4 fruit fly cellular contexts compared by ENCODE assay signal in genomic region chr3L:14497479-14497878, dm6.
TF ChIP-seq lines count a peak whose summit lies in the region.

No protein-coding gene starts in this region.

- no peak for TF ChIP-seq CTCF in whole organism, embryonic (GFP tag; optimal IDR thresholded peaks at IDR 0.05; lab: Kevin White, UChicago)

TF ChIP-seq in whole organism, embryonic, 481 proteins besides CTCF, POLR2A, EP300 and RAD21:
- TF ChIP-seq ATbp (GFP tag; optimal IDR thresholded peaks at IDR 0.05; lab: Kevin White, UChicago) (no peak), Doc2 (GFP tag; IDR thresholded peaks at IDR 0.05; lab: Robert Waterston, UW) (no peak), Taf1 (GFP tag; IDR thresholded peaks at IDR 0.05; lab: Robert Waterston, UW) (no peak), Ets97D (GFP tag; optimal IDR thresholded peaks at IDR 0.05; lab: Kevin White, UChicago) (no peak), Asciz (GFP tag; optimal IDR thresholded peaks at IDR 0.05; lab: Kevin White, UChicago) (no peak), CG7745 (tag; optimal IDR thresholded peaks at IDR 0.05; lab: Kevin White, UChicago) (no peak), dysf (GFP tag; IDR thresholded peaks at IDR 0.05; lab: Robert Waterston, UW) (peak; percentile 4; the same call in 1 of the 3 replicates)

TF ChIP-seq in whole organism, prepupa, 60 proteins besides CTCF, POLR2A, EP300 and RAD21:
- TF ChIP-seq achi (GFP tag; optimal IDR thresholded peaks at IDR 0.05; lab: Kevin White, UChicago) (peak; percentile 19), svp (GFP tag; lab: Kevin White, UChicago) (peak; percentile 57), Smox (GFP tag; optimal IDR thresholded peaks at IDR 0.05; lab: Kevin White, UChicago) (peak; percentile 6), Met (GFP tag; optimal IDR thresholded peaks at IDR 0.05; lab: Kevin White, UChicago) (no peak), dsx (GFP tag; optimal IDR thresholded peaks at IDR 0.05; lab: Kevin White, UChicago; ENCODE audit: poor library complexity, severe bottlenecking) (peak; percentile 91), Eip78C (GFP tag; lab: Kevin White, UChicago) (peak; percentile 30), CG3919 (GFP tag; optimal IDR thresholded peaks at IDR 0.05; lab: Kevin White, UChicago) (peak; percentile 3), CG3032 (tag; optimal IDR thresholded peaks at IDR 0.05; lab: Kevin White, UChicago) (peak; percentile 2), Sox15 (GFP tag; optimal IDR thresholded peaks at IDR 0.05; lab: Kevin White, UChicago) (no peak), CG10631 (GFP tag; optimal IDR thresholded peaks at IDR 0.05; lab: Kevin White, UChicago) (peak; percentile 47), OdsH (GFP tag; optimal IDR thresholded peaks at IDR 0.05; lab: Kevin White, UChicago) (peak; percentile 0), Hr38 (GFP tag; optimal IDR thresholded peaks at IDR 0.05; lab: Kevin White, UChicago) (no peak), esn (GFP tag; optimal IDR thresholded peaks at IDR 0.05; lab: Kevin White, UChicago) (peak; percentile 1), Hr4 (GFP tag; optimal IDR thresholded peaks at IDR 0.05; lab: Kevin White, UChicago) (no peak), fkh (GFP tag; optimal IDR thresholded peaks at IDR 0.05; lab: Kevin White, UChicago) (no peak), pdm3 (GFP tag; optimal IDR thresholded peaks at IDR 0.05; lab: Kevin White, UChicago) (peak; percentile 5)

TF ChIP-seq in whole organism, pupa, 21 proteins besides CTCF, POLR2A, EP300 and RAD21:
- TF ChIP-seq Pif1A (GFP tag; optimal IDR thresholded peaks at IDR 0.05; lab: Kevin White, UChicago) (peak; percentile 12), CG9948 (tag; optimal IDR thresholded peaks at IDR 0.05; lab: Kevin White, UChicago) (peak; percentile 33), CG8159 (tag; optimal IDR thresholded peaks at IDR 0.05; lab: Kevin White, UChicago) (peak; percentile 15), CG15710 (tag; optimal IDR thresholded peaks at IDR 0.05; lab: Kevin White, UChicago) (peak; percentile 41), Snoo (tag; optimal IDR thresholded peaks at IDR 0.05; lab: Kevin White, UChicago) (no peak), Ets98B (GFP tag; IDR thresholded peaks at IDR 0.05; lab: Robert Waterston, UW) (no peak), CG17806 (tag; optimal IDR thresholded peaks at IDR 0.05; lab: Kevin White, UChicago) (peak; percentile 7), CG14655 (GFP tag; optimal IDR thresholded peaks at IDR 0.05; lab: Kevin White, UChicago) (peak; percentile 7)

TF ChIP-seq in whole organism, wandering third instar larva, 38 proteins besides CTCF, POLR2A, EP300 and RAD21:
- TF ChIP-seq HLH106 (tag; optimal IDR thresholded peaks at IDR 0.05; lab: Kevin White, UChicago) (no peak), ey (GFP tag; optimal IDR thresholded peaks at IDR 0.05; lab: Kevin White, UChicago) (no peak), h (GFP tag; optimal IDR thresholded peaks at IDR 0.05; lab: Kevin White, UChicago) (peak; percentile 50), br (GFP tag; optimal IDR thresholded peaks at IDR 0.05; lab: Kevin White, UChicago) (no peak), fru (GFP tag; optimal IDR thresholded peaks at IDR 0.05; lab: Kevin White, UChicago) (peak; percentile 18), jim (GFP tag; optimal IDR thresholded peaks at IDR 0.05; lab: Kevin White, UChicago) (no peak), foxo (GFP tag; optimal IDR thresholded peaks at IDR 0.05; lab: Kevin White, UChicago) (peak in 1 of 2 experiments; percentile 30), Myc (optimal IDR thresholded peaks at IDR 0.05; lab: Kevin White, UChicago) (no peak), psq (GFP tag; optimal IDR thresholded peaks at IDR 0.05; lab: Kevin White, UChicago) (peak; percentile 12), brk (GFP tag; optimal IDR thresholded peaks at IDR 0.05; lab: Kevin White, UChicago) (no peak), OdsH (GFP tag; optimal IDR thresholded peaks at IDR 0.05; lab: Kevin White, UChicago) (peak; percentile 37)
